Worm (Caenorhabditis elegans): Measurements from ENCODE around the gene mccc-2.
A peak's percentile ranks its signal among the peaks of the same experiment; 100 is the strongest.

The mccc-2 gene

ce11 chrIII:9053740-9054252 lies 35.4 kb downstream of the mccc-2 start, which contains the start of gene R107.5:
Gene R107.5, minus strand, starts transcription at chrIII:9053790.
- TF ChIP-seq grh-1 (GFP tag; IDR thresholded peaks at IDR 0.05) = peak; percentile 91
- peak; percentile 46 for TF ChIP-seq C04F5.9 (tag; optimal IDR thresholded peaks at IDR 0.05)
- TF ChIP-seq hpl-2 (GFP tag; optimal IDR thresholded peaks at IDR 0.05) = no peak
- TF ChIP-seq lin-39 (tag; optimal IDR thresholded peaks at IDR 0.05) = no peak
- TF ChIP-seq nhr-90 (tag; optimal IDR thresholded peaks at IDR 0.05; ENCODE audit: poor library complexity) = peak; percentile 94
- peak; percentile 75 for TF ChIP-seq elt-2 (tag; optimal IDR thresholded peaks at IDR 0.05)
- peak; percentile 82 to 88 for TF ChIP-seq lin-35 (GFP tag; optimal IDR thresholded peaks at IDR 0.05)
- TF ChIP-seq ces-1 (GFP tag; optimal IDR thresholded peaks at IDR 0.05) = no peak
- no peak for TF ChIP-seq zag-1 (tag; optimal IDR thresholded peaks at IDR 0.05)
- peak; percentile 84 for TF ChIP-seq ceh-88 (GFP tag; IDR thresholded peaks at IDR 0.05)
- no peak for TF ChIP-seq alr-1 (tag; optimal IDR thresholded peaks at IDR 0.05; ENCODE audit: borderline replicate concordance)
- TF ChIP-seq sox-4 (tag; optimal IDR thresholded peaks at IDR 0.05) = peak; percentile 22
- TF ChIP-seq nhr-71 (tag; optimal IDR thresholded peaks at IDR 0.05) = peak; percentile 98
- no peak for TF ChIP-seq nhr-28 (tag; optimal IDR thresholded peaks at IDR 0.05)
- peak; percentile 73 for TF ChIP-seq egl-13 (tag; optimal IDR thresholded peaks at IDR 0.05)
- TF ChIP-seq Y116A8C.19 (tag; optimal IDR thresholded peaks at IDR 0.05; ENCODE audit: borderline replicate concordance) = no peak
- no peak for TF ChIP-seq sptf-1 (tag; optimal IDR thresholded peaks at IDR 0.05)
- peak in 1 of 2 experiments; percentile 65 for TF ChIP-seq ztf-11 (tag; optimal IDR thresholded peaks at IDR 0.05)
- TF ChIP-seq ets-5 (GFP tag; IDR thresholded peaks at IDR 0.05) = no peak
- peak; percentile 97 for TF ChIP-seq unc-130 (tag; optimal IDR thresholded peaks at IDR 0.05)
- TF ChIP-seq tlp-1 (tag; optimal IDR thresholded peaks at IDR 0.05) = peak; percentile 22
- no peak for TF ChIP-seq F16B12.6 (tag; optimal IDR thresholded peaks at IDR 0.05)
- TF ChIP-seq nhr-76 (tag; optimal IDR thresholded peaks at IDR 0.05) = no peak
- peak in 4 of 6 experiments; percentile 50 to 96 (median 81) for TF ChIP-seq elt-3 (tag; optimal IDR thresholded peaks at IDR 0.05)
- peak; percentile 27 for TF ChIP-seq pag-3 (tag; optimal IDR thresholded peaks at IDR 0.05; ENCODE audit: borderline replicate concordance, insufficient read depth)
- peak; percentile 92 for TF ChIP-seq dsc-1 (tag; optimal IDR thresholded peaks at IDR 0.05)
- no peak for TF ChIP-seq nhr-12 (tag; optimal IDR thresholded peaks at IDR 0.05)
- TF ChIP-seq mep-1 (tag; optimal IDR thresholded peaks at IDR 0.05) = peak; percentile 94
- TF ChIP-seq snpc-4 (tag; optimal IDR thresholded peaks at IDR 0.05) = peak; percentile 65
- peak; percentile 66 to 88 (median 88) for TF ChIP-seq ceh-82 (tag; optimal IDR thresholded peaks at IDR 0.05)
- peak; percentile 71 to 77 (median 74) for TF ChIP-seq dpl-1 (GFP tag; optimal IDR thresholded peaks at IDR 0.05)
- no peak for TF ChIP-seq nhr-84 (tag; optimal IDR thresholded peaks at IDR 0.05)
- TF ChIP-seq mab-9 (GFP tag; IDR thresholded peaks at IDR 0.05) = peak; percentile 97
- peak; percentile 83 for TF ChIP-seq unc-86 (tag; optimal IDR thresholded peaks at IDR 0.05)
- TF ChIP-seq ceh-90 (tag; optimal IDR thresholded peaks at IDR 0.05) = no peak
- TF ChIP-seq fos-1 (tag; optimal IDR thresholded peaks at IDR 0.05) = peak; percentile 26
- TF ChIP-seq C34B4.2 (tag; optimal IDR thresholded peaks at IDR 0.05) = peak; percentile 40
- TF ChIP-seq mdl-1 (tag; optimal IDR thresholded peaks at IDR 0.05) = peak; percentile 83 to 99
- TF ChIP-seq jun-1 (tag; optimal IDR thresholded peaks at IDR 0.05) = peak; percentile 91
- peak; percentile 4 for TF ChIP-seq fkh-10 (GFP tag; optimal IDR thresholded peaks at IDR 0.05)
- TF ChIP-seq nhr-20 (tag; optimal IDR thresholded peaks at IDR 0.05) = peak; percentile 98
- TF ChIP-seq lsy-2 (tag; optimal IDR thresholded peaks at IDR 0.05) = peak; percentile 81 to 90
- peak; percentile 89 for TF ChIP-seq tbx-2 (tag; optimal IDR thresholded peaks at IDR 0.05)
- no peak for TF ChIP-seq hlh-17 (GFP tag; optimal IDR thresholded peaks at IDR 0.05; ENCODE audit: borderline replicate concordance)
- peak; percentile 93 for TF ChIP-seq nhr-237 (tag; optimal IDR thresholded peaks at IDR 0.05)
- TF ChIP-seq pax-3 (tag; optimal IDR thresholded peaks at IDR 0.05) = peak; percentile 91
- peak; percentile 75 to 80 for TF ChIP-seq efl-1 (optimal IDR thresholded peaks at IDR 0.05)
- TF ChIP-seq efl-1 (GFP tag; optimal IDR thresholded peaks at IDR 0.05 in 1 of 2) = peak; percentile 73 to 95
- TF ChIP-seq ceh-63 (GFP tag; optimal IDR thresholded peaks at IDR 0.05) = peak; percentile 55
- peak; percentile 54 for TF ChIP-seq aly-2 (tag; optimal IDR thresholded peaks at IDR 0.05)
- TF ChIP-seq unc-62 (GFP tag; optimal IDR thresholded peaks at IDR 0.05) = no peak
- peak; percentile 99 for TF ChIP-seq snu-23 (GFP tag; optimal IDR thresholded peaks at IDR 0.05)
